Fruit fly (Drosophila melanogaster) whole organism, prepupa: Measurements from ENCODE around the gene SK.

Experiments used
- CG10631 ChIP-seq: fragments of 200-800 bp; sonication (Bioruptor generic); optimal IDR thresholded peaks from 2 replicates; lab custom pipeline; 2016; ENCODE audit warnings: missing biosample characterization, missing genetic modification characterization
- CG15336 ChIP-seq: fragments of 200-800 bp; sonication (Bioruptor generic); IDR thresholded peaks from 2 replicates; pipeline ENCODE4 v1.3.6; 2022; ENCODE audit warnings: missing biosample characterization, missing genetic modification characterization
- CG4318 ChIP-seq: fragments of 200-800 bp; sonication (Bioruptor generic); optimal IDR thresholded peaks from 3 replicates; lab custom pipeline; 2017; ENCODE audit warnings: missing biosample characterization, mild to moderate bottlenecking, missing genetic modification characterization
- CG6276 ChIP-seq: fragments of 200-800 bp; sonication (Bioruptor generic); optimal IDR thresholded peaks from 2 replicates; lab custom pipeline; 2017; ENCODE audit warnings: missing biosample characterization, mild to moderate bottlenecking, missing genetic modification characterization
- CG6854 ChIP-seq: fragments of 200-800 bp; sonication (Bioruptor generic); optimal IDR thresholded peaks from 2 replicates; lab custom pipeline; 2017; ENCODE audit warnings: missing biosample characterization, mild to moderate bottlenecking, missing genetic modification characterization
- Gug ChIP-seq: fragments of 200-800 bp; sonication (Bioruptor generic); IDR thresholded peaks from 2 replicates; pipeline ENCODE4 v1.3.6; 2022; ENCODE audit warnings: missing biosample characterization, missing genetic modification characterization
- Hr39 ChIP-seq: fragments of 200-800 bp; sonication (Bioruptor generic); optimal IDR thresholded peaks from 2 replicates; lab custom pipeline; 2016; ENCODE audit warnings: missing biosample characterization, missing genetic modification characterization
- Lpt ChIP-seq: fragments of 200-800 bp; sonication (Bioruptor generic); optimal IDR thresholded peaks from 3 replicates; lab custom pipeline; 2016; ENCODE audit warnings: missing biosample characterization, missing genetic modification characterization
- Met ChIP-seq: fragments of 200-800 bp; sonication (Bioruptor generic); optimal IDR thresholded peaks from 3 replicates; lab custom pipeline; 2016; ENCODE audit warnings: missing biosample characterization, missing genetic modification characterization
- Sox14 ChIP-seq: fragments of 200-800 bp; sonication (Bioruptor generic); optimal IDR thresholded peaks from 3 replicates; lab custom pipeline; 2016; ENCODE audit warnings: missing biosample characterization, missing genetic modification characterization
- fd59A ChIP-seq: fragments of 200-800 bp; sonication (Bioruptor generic); optimal IDR thresholded peaks from 2 replicates; lab custom pipeline; 2017; ENCODE audit warnings: missing biosample characterization, mild to moderate bottlenecking, missing genetic modification characterization, missing genetic modification reagents

dm6 chrX:5408869-5409268 is 68.8 kb downstream of the SK start:
- TF ChIP-seq Met (GFP tag; lab: Kevin White, UChicago) = no peak
- no peak for TF ChIP-seq fd59A
- TF ChIP-seq CG4318 = no peak
- TF ChIP-seq CG15336 (GFP tag; lab: Robert Waterston, UW) = no peak
- TF ChIP-seq Lpt (GFP tag; lab: Kevin White, UChicago) = no peak
- TF ChIP-seq CG6854 (GFP tag; lab: Kevin White, UChicago) = no peak
- no peak for TF ChIP-seq Hr39 (GFP tag; lab: Kevin White, UChicago)
- TF ChIP-seq CG10631 (GFP tag; lab: Kevin White, UChicago) = no peak
- TF ChIP-seq Sox14 (GFP tag; lab: Kevin White, UChicago) = no peak
- no peak for TF ChIP-seq Gug (GFP tag; lab: Robert Waterston, UW)
- no peak for TF ChIP-seq CG6276 (GFP tag; lab: Kevin White, UChicago)
